Fruit fly (Drosophila melanogaster) whole organism, wandering third instar larva: Measurements from ENCODE around the gene OXA1L.

Experiments used
- Abd-B ChIP-seq: fragments of >200 bp; optimal IDR thresholded peaks from 2 replicates; lab custom pipeline; 2017; ENCODE audit warnings: missing biosample characterization, missing genetic modification characterization
- CG32264 ChIP-seq: fragments of 200-800 bp; sonication (Bioruptor generic); optimal IDR thresholded peaks from 2 replicates; lab custom pipeline; 2016; ENCODE audit warnings: missing biosample characterization, missing genetic modification characterization
- CG9705 ChIP-seq: fragments of 200-800 bp; sonication (Bioruptor generic); optimal IDR thresholded peaks from 2 replicates; lab custom pipeline; 2018; ENCODE audit warnings: missing biosample characterization, mild to moderate bottlenecking, missing genetic modification characterization
- CrebA ChIP-seq: fragments of 200-800 bp; sonication (Bioruptor generic); optimal IDR thresholded peaks from 2 replicates; lab custom pipeline; 2016; ENCODE audit warnings: missing biosample characterization, mild to moderate bottlenecking, missing genetic modification characterization, borderline replicate concordance
- Dfd ChIP-seq: fragments of >200 bp; optimal IDR thresholded peaks from 2 replicates; lab custom pipeline; 2017; ENCODE audit warnings: missing biosample characterization, missing genetic modification characterization
- Dif ChIP-seq: fragments of 200-275, 200-300 bp; sonication (Bioruptor generic); optimal IDR thresholded peaks from 2 replicates; lab custom pipeline; 2018; ENCODE audit warnings: missing biosample characterization, missing genetic modification characterization; ENCODE audit not compliant: partially characterized antibody
- GATAd ChIP-seq: sonication (Bioruptor generic); optimal IDR thresholded peaks from 2 replicates; lab custom pipeline; 2016; ENCODE audit warnings: missing biosample characterization, missing genetic modification characterization
- HLH106 ChIP-seq: fragments of 200-800 bp; optimal IDR thresholded peaks from 3 replicates; lab custom pipeline; 2019; ENCODE audit warnings: missing biosample characterization, mild to moderate bottlenecking, missing genetic modification characterization, moderate library complexity
- Hnf4 ChIP-seq: fragments of 200-800 bp; sonication (Bioruptor generic); optimal IDR thresholded peaks from 2 replicates; lab custom pipeline; 2016; ENCODE audit warnings: missing biosample characterization, mild to moderate bottlenecking, missing genetic modification characterization
- Hr78 ChIP-seq: fragments of >200 bp; optimal IDR thresholded peaks from 2 replicates; lab custom pipeline; 2017; ENCODE audit warnings: missing biosample characterization, missing genetic modification characterization
- Hr83 ChIP-seq: fragments of 200-300 bp; sonication (Bioruptor generic); optimal IDR thresholded peaks from 2 replicates; lab custom pipeline; 2016; ENCODE audit warnings: missing biosample characterization, mild to moderate bottlenecking, missing genetic modification characterization, moderate library complexity; ENCODE audit not compliant: poor library complexity, severe bottlenecking
- Jra ChIP-seq: sonication (Bioruptor generic); optimal IDR thresholded peaks from 2 replicates; lab custom pipeline; 2016; ENCODE audit warnings: missing biosample characterization, missing genetic modification characterization
- Mio ChIP-seq: sonication (Bioruptor generic); optimal IDR thresholded peaks from 2 replicates; lab custom pipeline; 2016; ENCODE audit warnings: missing biosample characterization, missing genetic modification characterization
- Myc ChIP-seq: fragments of >200 bp; optimal IDR thresholded peaks from 2 replicates; lab custom pipeline; 2017
- N ChIP-seq: fragments of >200 bp; optimal IDR thresholded peaks from 2 replicates; lab custom pipeline; 2018; ENCODE audit warnings: missing biosample characterization, missing external identifiers, missing genetic modification characterization
- OdsH ChIP-seq: fragments of 200-800 bp; sonication (Bioruptor generic); optimal IDR thresholded peaks from 2 replicates; lab custom pipeline; 2016; ENCODE audit warnings: missing biosample characterization, mild to moderate bottlenecking, missing genetic modification characterization
- Rel ChIP-seq, 2 experiments: fragments of 200-800 bp; sonication (Bioruptor generic) in 1 of 2; optimal IDR thresholded peaks; 2 replicates in 1 of 2; 3 replicates in 1 of 2; lab custom pipeline; 2016 to 2019; ENCODE audit warnings: mild to moderate bottlenecking in 2 of 2, missing biosample characterization in 2 of 2, missing genetic modification characterization in 2 of 2, moderate library complexity in 1 of 2
- Sp1 ChIP-seq: fragments of 200-800 bp; sonication (Bioruptor generic); optimal IDR thresholded peaks from 3 replicates; lab custom pipeline; 2019; ENCODE audit warnings: missing biosample characterization, mild to moderate bottlenecking, missing genetic modification characterization, moderate library complexity
- Vsx2 ChIP-seq: fragments of 200-300, 225-300 bp; sonication (Bioruptor generic); optimal IDR thresholded peaks from 2 replicates; lab custom pipeline; 2018; ENCODE audit warnings: missing biosample characterization, missing genetic modification characterization; ENCODE audit not compliant: partially characterized antibody
- br ChIP-seq: fragments of 200-800 bp; sonication (Bioruptor generic); optimal IDR thresholded peaks from 2 replicates; lab custom pipeline; 2016; ENCODE audit warnings: missing biosample characterization, missing genetic modification characterization
- brk ChIP-seq: fragments of 200-800 bp; sonication (Bioruptor generic); optimal IDR thresholded peaks from 2 replicates; lab custom pipeline; 2016; ENCODE audit warnings: missing biosample characterization, mild to moderate bottlenecking, missing genetic modification characterization
- dl ChIP-seq, 2 experiments: fragments of 175-275, 200-275 bp in 1 of 2; fragments of 200-275 bp in 1 of 2; sonication (Bioruptor generic); optimal IDR thresholded peaks; lab custom pipeline; 2018; ENCODE audit warnings: mild to moderate bottlenecking in 2 of 2, missing biosample characterization in 2 of 2, missing genetic modification characterization in 2 of 2, moderate library complexity in 2 of 2; ENCODE audit not compliant: partially characterized antibody in 2 of 2, insufficient read depth in 1 of 2
- dmrt93B ChIP-seq: fragments of 200-800 bp; sonication (Bioruptor generic); optimal IDR thresholded peaks from 2 replicates; lab custom pipeline; 2018; ENCODE audit warnings: missing biosample characterization, mild to moderate bottlenecking, missing genetic modification characterization
- dsf ChIP-seq: sonication (Bioruptor generic); optimal IDR thresholded peaks from 2 replicates; lab custom pipeline; 2016; ENCODE audit warnings: missing biosample characterization, missing genetic modification characterization, borderline replicate concordance
- ey ChIP-seq: fragments of 200-800 bp; sonication (Bioruptor generic); optimal IDR thresholded peaks from 2 replicates; lab custom pipeline; 2016; ENCODE audit warnings: missing biosample characterization, missing genetic modification characterization
- foxo ChIP-seq, 2 experiments: fragments of 200-800 bp; sonication (Bioruptor generic); optimal IDR thresholded peaks; 2 replicates in 1 of 2; 3 replicates in 1 of 2; lab custom pipeline; 2016 to 2017; ENCODE audit warnings: missing biosample characterization in 2 of 2, missing genetic modification characterization in 2 of 2
- fru ChIP-seq: fragments of 200-800 bp; sonication (Bioruptor generic); optimal IDR thresholded peaks from 3 replicates; lab custom pipeline; 2016; ENCODE audit warnings: missing biosample characterization, mild to moderate bottlenecking, missing genetic modification characterization
- h ChIP-seq: fragments of 200-800 bp; sonication (Bioruptor generic); optimal IDR thresholded peaks from 3 replicates; lab custom pipeline; 2016; ENCODE audit warnings: missing biosample characterization, mild to moderate bottlenecking, missing genetic modification characterization
- jim ChIP-seq: fragments of 175-275, 200-325 bp; sonication (Bioruptor generic); optimal IDR thresholded peaks from 2 replicates; lab custom pipeline; 2016; ENCODE audit warnings: missing biosample characterization, mild to moderate bottlenecking, missing genetic modification characterization
- lola ChIP-seq: fragments of >200 bp; optimal IDR thresholded peaks from 2 replicates; lab custom pipeline; 2017; ENCODE audit warnings: missing biosample characterization, missing genetic modification characterization
- pan ChIP-seq: fragments of >200 bp; optimal IDR thresholded peaks from 2 replicates; lab custom pipeline; 2017
- psq ChIP-seq: fragments of 200-800 bp; sonication (Bioruptor generic); optimal IDR thresholded peaks from 3 replicates; lab custom pipeline; 2017; ENCODE audit warnings: missing biosample characterization, mild to moderate bottlenecking, missing genetic modification characterization, moderate library complexity
- rgr ChIP-seq: fragments of 200-800 bp; sonication (Bioruptor generic); optimal IDR thresholded peaks from 3 replicates; lab custom pipeline; 2016; ENCODE audit warnings: missing biosample characterization, mild to moderate bottlenecking, missing genetic modification characterization
- sage ChIP-seq: fragments of 200-800 bp; sonication (Bioruptor generic); optimal IDR thresholded peaks from 2 replicates; lab custom pipeline; 2016; ENCODE audit warnings: missing biosample characterization, mild to moderate bottlenecking, missing genetic modification characterization
- sv ChIP-seq: fragments of 200-800 bp; sonication (Bioruptor generic); optimal IDR thresholded peaks from 3 replicates; lab custom pipeline; 2016; ENCODE audit warnings: missing biosample characterization, missing genetic modification characterization
- tai ChIP-seq: sonication (Bioruptor generic); optimal IDR thresholded peaks from 2 replicates; lab custom pipeline; 2016; ENCODE audit warnings: missing biosample characterization, missing genetic modification characterization
- usp ChIP-seq: fragments of >200 bp; optimal IDR thresholded peaks from 2 replicates; lab custom pipeline; 2017; ENCODE audit warnings: missing biosample characterization, missing genetic modification characterization
- woc ChIP-seq: sonication (Bioruptor generic); optimal IDR thresholded peaks from 2 replicates; lab custom pipeline; 2016; ENCODE audit warnings: missing biosample characterization, mild to moderate bottlenecking, missing genetic modification characterization

Gene OXA1L

dm6 chr3L:10854801-10855418 lies 31.4 kb downstream of the OXA1L start:
- TF ChIP-seq Dfd (GFP tag; lab: Kevin White, UChicago) (no peak), woc (GFP tag; lab: Kevin White, UChicago) (peak; percentile 67), dl (GFP tag; optimal IDR thresholded peaks at IDR 0.05; lab: Kevin White, UChicago; ENCODE audit: insufficient read depth in 1 of 2, partially characterized antibody in 2 of 2) (no peak), CrebA (no peak), Hr78 (GFP tag; lab: Kevin White, UChicago) (no peak), lola (GFP tag; lab: Kevin White, UChicago) (no peak), tai (GFP tag; lab: Kevin White, UChicago) (peak; percentile 57), CG32264 (GFP tag; lab: Kevin White, UChicago) (peak; percentile 43), N (no peak), Jra (GFP tag; lab: Kevin White, UChicago) (peak; percentile 43), Rel (GFP tag; optimal IDR thresholded peaks at IDR 0.05; lab: Kevin White, UChicago) (no peak), Rel (tag; optimal IDR thresholded peaks at IDR 0.05; lab: Kevin White, UChicago) (no peak), HLH106 (tag; lab: Kevin White, UChicago) (peak; percentile 88), Hr83 (no peak), Myc (no peak), OdsH (GFP tag; lab: Kevin White, UChicago) (peak; percentile 77), foxo (GFP tag; optimal IDR thresholded peaks at IDR 0.05; lab: Kevin White, UChicago) (peak in 1 of 2 experiments; percentile 90), brk (GFP tag; lab: Kevin White, UChicago) (no peak), Vsx2 (GFP tag; lab: Kevin White, UChicago) (no peak), Sp1 (peak; percentile 93), fru (GFP tag; lab: Kevin White, UChicago) (peak; percentile 79), Mio (GFP tag; lab: Kevin White, UChicago) (no peak), dmrt93B (GFP tag; lab: Kevin White, UChicago) (peak; percentile 87), usp (no peak), rgr (peak; percentile 79), br (GFP tag; lab: Kevin White, UChicago) (peak; percentile 73), sv (GFP tag; lab: Kevin White, UChicago) (no peak), psq (GFP tag; lab: Kevin White, UChicago) (peak; percentile 81), Abd-B (GFP tag; lab: Kevin White, UChicago) (no peak), GATAd (GFP tag; lab: Kevin White, UChicago) (no peak), dsf (GFP tag; lab: Kevin White, UChicago) (no peak), h (GFP tag; lab: Kevin White, UChicago) (peak; percentile 82), ey (GFP tag; lab: Kevin White, UChicago) (peak; percentile 85), CG9705 (GFP tag; lab: Kevin White, UChicago) (peak; percentile 79), Dif (no peak), sage (peak; percentile 53), jim (GFP tag; lab: Kevin White, UChicago) (no peak), pan (lab: Kevin White, UChicago) (no peak), Hnf4 (GFP tag; lab: Kevin White, UChicago) (peak; percentile 34)

DNA sequence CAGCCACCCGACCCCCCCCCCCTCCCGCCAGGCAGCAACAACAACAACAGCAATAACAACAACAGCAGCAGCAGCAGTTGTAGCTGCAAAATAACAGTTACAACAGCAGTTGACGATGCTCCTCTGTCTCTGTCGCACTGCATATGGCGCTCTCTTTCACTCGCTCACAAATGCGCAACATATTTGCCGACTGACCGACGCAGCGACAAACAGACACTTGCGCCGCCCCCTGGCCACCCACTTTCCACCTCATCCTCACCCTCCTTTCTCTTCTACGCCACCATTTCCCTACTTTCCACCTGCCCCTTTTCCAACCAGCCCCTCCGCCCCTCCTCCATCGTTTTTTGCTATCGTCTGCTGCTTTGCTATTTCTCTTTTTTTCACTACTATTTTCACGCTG lies 32.2 kb downstream of the OXA1L start:
- TF ChIP-seq Mio (GFP tag; lab: Kevin White, UChicago) = no peak
- peak; percentile 83 for TF ChIP-seq Dfd (GFP tag; lab: Kevin White, UChicago)

DNA sequence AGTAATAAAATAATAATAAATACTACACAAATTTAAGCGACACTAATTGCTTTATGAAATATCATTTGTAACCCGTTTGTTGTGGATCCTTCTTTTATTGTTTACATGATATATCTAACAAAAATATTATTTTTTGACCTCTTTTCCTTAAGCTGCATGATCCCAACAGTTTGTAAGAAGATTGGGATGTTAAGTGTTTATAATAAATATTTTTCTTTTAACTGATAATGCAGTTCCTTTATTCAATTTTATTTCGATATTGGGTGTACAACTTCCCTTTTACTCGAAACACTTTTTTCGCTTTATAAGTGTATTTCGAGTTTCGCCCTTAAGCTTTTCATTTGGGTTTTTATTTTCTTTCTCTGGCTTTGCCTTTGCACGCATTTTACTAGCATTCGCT lies 32.7 kb downstream of the OXA1L start:
- TF ChIP-seq Mio (GFP tag; lab: Kevin White, UChicago) (no peak), sage (no peak), N (no peak), Myc (no peak), CG9705 (GFP tag; lab: Kevin White, UChicago) (no peak), HLH106 (tag; lab: Kevin White, UChicago) (no peak), lola (GFP tag; lab: Kevin White, UChicago) (no peak), Vsx2 (GFP tag; lab: Kevin White, UChicago) (no peak), CG32264 (GFP tag; lab: Kevin White, UChicago) (no peak), pan (lab: Kevin White, UChicago) (no peak), h (GFP tag; lab: Kevin White, UChicago) (no peak), Abd-B (GFP tag; lab: Kevin White, UChicago) (no peak), br (GFP tag; lab: Kevin White, UChicago) (no peak), sv (GFP tag; lab: Kevin White, UChicago) (no peak), Rel (GFP tag; optimal IDR thresholded peaks at IDR 0.05; lab: Kevin White, UChicago) (no peak), Rel (tag; optimal IDR thresholded peaks at IDR 0.05; lab: Kevin White, UChicago) (no peak), brk (GFP tag; lab: Kevin White, UChicago) (no peak)
